Worm (Caenorhabditis elegans) whole organism, early embryonic: ENCODE data around the gene ZK354.7.
"Not testable (repeated sequence)": the region's sequence is repeated elsewhere in the genome, so short reads cannot be mapped to it uniquely, and the experiment has no call there.

Experiments
- ama-1 ChIP-seq: fragments of 150-350 bp; optimal IDR thresholded peaks from 2 replicates; lab custom pipeline; 2014
- pes-1 ChIP-seq: fragments of 200-800 bp; sonication (Bioruptor generic); IDR thresholded peaks from 2 replicates; pipeline ENCODE4 v1.3.6; 2022; ENCODE audit warnings: missing genetic modification reagents, missing genetic modification characterization, missing compliant biosample characterization
- scrt-1 ChIP-seq: fragments of 200-800 bp; sonication (Bioruptor generic); IDR thresholded peaks from 2 replicates; pipeline ENCODE4 v1.3.6; 2022; ENCODE audit warnings: missing genetic modification characterization, missing compliant biosample characterization

DNA sequence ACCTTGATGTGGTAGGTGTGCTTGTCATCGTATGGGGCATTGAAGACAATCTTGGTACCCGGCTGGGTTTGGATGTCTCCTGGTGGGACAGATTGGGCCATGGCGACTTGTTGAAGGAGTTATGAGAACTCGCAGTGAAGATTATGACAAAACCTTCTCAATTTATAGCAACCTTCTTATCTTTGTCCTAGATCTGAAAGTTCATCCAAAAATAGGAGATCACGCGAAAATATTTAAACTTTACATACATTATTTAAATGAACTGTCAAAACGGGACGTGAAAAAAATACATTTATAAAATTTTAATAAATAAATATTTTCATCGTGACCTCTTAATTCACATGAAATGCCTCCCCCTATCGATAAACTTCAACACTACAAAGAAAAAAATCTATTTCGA lies 10.1 kb upstream of the ZK354.7 start, which contains the start of the genes msp-59 and ZK354.2:
- not testable (repeated sequence) for TF ChIP-seq scrt-1 (GFP tag; lab: Robert Waterston, UW); ama-1 (lab: Kevin White, UChicago); pes-1
